Worm (Caenorhabditis elegans) whole organism, L2 larva: Measurements from ENCODE around the gene Y69E1A.1.
A peak's percentile ranks its signal among the peaks of the same experiment; 100 is the strongest.
"Not testable (repeated sequence)": the region's sequence is repeated elsewhere in the genome, so short reads cannot be mapped to it uniquely, and the experiment has no call there.

Source experiments
- C34F6.9 ChIP-seq: fragments of 150-350 bp; optimal IDR thresholded peaks from 2 replicates; lab custom pipeline; 2014; ENCODE audit warnings: missing biosample characterization, missing genetic modification characterization
- F13H6.1 ChIP-seq: sonication (generic microtip); optimal IDR thresholded peaks from 2 replicates; lab custom pipeline; 2016; ENCODE audit warnings: missing genetic modification characterization, missing compliant biosample characterization
- R02D3.7 ChIP-seq: fragments of 150-350 bp; optimal IDR thresholded peaks from 2 replicates; lab custom pipeline; 2014; ENCODE audit warnings: missing biosample characterization, missing genetic modification characterization
- Y55F3AM.14 ChIP-seq: fragments of 200-800 bp; sonication (Bioruptor generic); optimal IDR thresholded peaks from 2 replicates; lab custom pipeline; 2018; ENCODE audit warnings: mild to moderate bottlenecking, missing genetic modification characterization, missing compliant biosample characterization
- alr-1 ChIP-seq: fragments of 150-350 bp; optimal IDR thresholded peaks from 2 replicates; lab custom pipeline; 2014; ENCODE audit warnings: missing biosample characterization, missing genetic modification characterization
- aly-2 ChIP-seq: fragments of 150-350 bp; optimal IDR thresholded peaks from 2 replicates; lab custom pipeline; 2014; ENCODE audit warnings: missing biosample characterization, missing genetic modification characterization
- ama-1 ChIP-seq: fragments of 150-350 bp; optimal IDR thresholded peaks from 2 replicates; lab custom pipeline; 2018; ENCODE audit warnings: inconsistent platforms
- blmp-1 ChIP-seq: sonication (generic microtip); optimal IDR thresholded peaks from 2 replicates; lab custom pipeline; 2017; ENCODE audit warnings: missing genetic modification characterization, mild to moderate bottlenecking, missing compliant biosample characterization, antibody characterized with exemption, moderate library complexity; ENCODE audit not compliant: insufficient read depth
- ceh-16 ChIP-seq: fragments of 150-350 bp; optimal IDR thresholded peaks from 2 replicates; lab custom pipeline; 2014; ENCODE audit warnings: missing biosample characterization, missing genetic modification characterization
- ceh-82 ChIP-seq: fragments of 150-350 bp; optimal IDR thresholded peaks from 2 replicates; lab custom pipeline; 2014; ENCODE audit warnings: missing biosample characterization, missing genetic modification characterization
- crh-2 ChIP-seq: sonication (generic microtip); optimal IDR thresholded peaks from 2 replicates; lab custom pipeline; 2017; ENCODE audit warnings: missing biosample characterization, missing genetic modification characterization
- dmd-4 ChIP-seq: sonication (generic microtip); optimal IDR thresholded peaks from 2 replicates; lab custom pipeline; 2017; ENCODE audit warnings: missing biosample characterization, missing genetic modification characterization
- elt-1 ChIP-seq: fragments of 150-350 bp; optimal IDR thresholded peaks from 2 replicates; lab custom pipeline; 2014; ENCODE audit warnings: missing biosample characterization, missing genetic modification characterization
- elt-3 ChIP-seq: sonication (generic microtip); optimal IDR thresholded peaks from 2 replicates; lab custom pipeline; 2017; ENCODE audit warnings: missing biosample characterization, missing genetic modification characterization
- fos-1 ChIP-seq: fragments of 150-350 bp; optimal IDR thresholded peaks from 2 replicates; lab custom pipeline; 2014; ENCODE audit warnings: missing biosample characterization, missing genetic modification characterization
- lin-39 ChIP-seq: fragments of 150-350 bp; optimal IDR thresholded peaks from 2 replicates; lab custom pipeline; 2014; ENCODE audit warnings: missing biosample characterization, missing genetic modification reagents, missing genetic modification characterization
- lsy-2 ChIP-seq, 2 experiments: fragments of 150-350 bp in 1 of 2; sonication (generic microtip) in 1 of 2; optimal IDR thresholded peaks; 2 replicates each; lab custom pipeline; 2014 to 2017; ENCODE audit warnings: missing biosample characterization in 2 of 2, missing genetic modification characterization in 2 of 2
- mbf-1 ChIP-seq: sonication (generic microtip); optimal IDR thresholded peaks from 2 replicates; lab custom pipeline; 2017; ENCODE audit warnings: missing biosample characterization, missing genetic modification characterization
- mdl-1 ChIP-seq, 2 experiments: fragments of 150-350 bp in 1 of 2; sonication (generic microtip) in 1 of 2; optimal IDR thresholded peaks; 2 replicates each; lab custom pipeline; 2017; ENCODE audit warnings: missing biosample characterization in 2 of 2, missing genetic modification characterization in 2 of 2
- nhr-12 ChIP-seq: fragments of 150-350 bp; optimal IDR thresholded peaks from 2 replicates; lab custom pipeline; 2014; ENCODE audit warnings: missing biosample characterization, missing genetic modification characterization
- nhr-129 ChIP-seq: fragments of 150-350 bp; optimal IDR thresholded peaks from 2 replicates; lab custom pipeline; 2014; ENCODE audit warnings: missing biosample characterization, missing genetic modification characterization
- nhr-21 ChIP-seq: fragments of 150-350 bp; optimal IDR thresholded peaks from 2 replicates; lab custom pipeline; 2014; ENCODE audit warnings: missing biosample characterization, missing genetic modification characterization
- nhr-23 ChIP-seq: fragments of 150-350 bp; optimal IDR thresholded peaks from 2 replicates; lab custom pipeline; 2014; ENCODE audit warnings: missing biosample characterization, missing genetic modification reagents, missing genetic modification characterization
- nhr-25 ChIP-seq: fragments of 150-350 bp; sonication (generic microtip); optimal IDR thresholded peaks from 3 replicates; lab custom pipeline; 2014; ENCODE audit warnings: missing biosample characterization, missing genetic modification characterization
- nhr-77 ChIP-seq: fragments of 150-350 bp; optimal IDR thresholded peaks from 2 replicates; lab custom pipeline; 2014; ENCODE audit warnings: missing biosample characterization, missing genetic modification characterization
- peb-1 ChIP-seq: fragments of 150-350 bp; optimal IDR thresholded peaks from 2 replicates; lab custom pipeline; 2014; ENCODE audit warnings: missing biosample characterization, missing genetic modification characterization
- skn-1 ChIP-seq: sonication (generic microtip); optimal IDR thresholded peaks from 2 replicates; lab custom pipeline; 2017; ENCODE audit warnings: missing biosample characterization, missing genetic modification characterization
- sma-3 ChIP-seq: sonication (generic microtip); optimal IDR thresholded peaks from 2 replicates; lab custom pipeline; 2016; ENCODE audit warnings: missing genetic modification reagents, missing genetic modification characterization, missing compliant biosample characterization
- sma-9 ChIP-seq, 2 experiments: fragments of 150-350 bp in 1 of 2; sonication (generic microtip) in 1 of 2; optimal IDR thresholded peaks; 2 replicates each; lab custom pipeline; 2014 to 2016; ENCODE audit warnings: missing genetic modification characterization in 2 of 2, mild to moderate bottlenecking in 1 of 2, missing biosample characterization in 1 of 2, missing compliant biosample characterization in 1 of 2, missing genetic modification reagents in 1 of 2, moderate library complexity in 1 of 2
- snpc-4 ChIP-seq: fragments of 150-350 bp; optimal IDR thresholded peaks from 2 replicates; lab custom pipeline; 2014; ENCODE audit warnings: missing biosample characterization, missing genetic modification characterization
- unc-55 ChIP-seq: fragments of 150-350 bp; sonication (generic microtip); optimal IDR thresholded peaks from 3 replicates; lab custom pipeline; 2014; ENCODE audit warnings: missing biosample characterization, missing genetic modification reagents, missing genetic modification characterization
- unc-62 ChIP-seq: fragments of 150-350 bp; optimal IDR thresholded peaks from 2 replicates; lab custom pipeline; 2014; ENCODE audit warnings: missing biosample characterization, missing genetic modification reagents, missing genetic modification characterization
- zag-1 ChIP-seq: fragments of 150-350 bp; optimal IDR thresholded peaks from 2 replicates; lab custom pipeline; 2014; ENCODE audit warnings: missing biosample characterization, missing genetic modification characterization
- ztf-1 ChIP-seq: fragments of 200-800 bp; sonication (Bioruptor generic); conservative IDR thresholded peaks from 2 replicates; pipeline ENCODE4 v1.3.6; 2022; ENCODE audit warnings: missing genetic modification characterization, missing compliant biosample characterization
- ztf-11 ChIP-seq: sonication (generic microtip); optimal IDR thresholded peaks from 2 replicates; lab custom pipeline; 2017; ENCODE audit warnings: missing biosample characterization, missing genetic modification characterization
- ztf-4 ChIP-seq: fragments of 150-350 bp; optimal IDR thresholded peaks from 2 replicates; lab custom pipeline; 2014; ENCODE audit warnings: missing biosample characterization, missing genetic modification characterization

Y69E1A.1 gene

DNA sequence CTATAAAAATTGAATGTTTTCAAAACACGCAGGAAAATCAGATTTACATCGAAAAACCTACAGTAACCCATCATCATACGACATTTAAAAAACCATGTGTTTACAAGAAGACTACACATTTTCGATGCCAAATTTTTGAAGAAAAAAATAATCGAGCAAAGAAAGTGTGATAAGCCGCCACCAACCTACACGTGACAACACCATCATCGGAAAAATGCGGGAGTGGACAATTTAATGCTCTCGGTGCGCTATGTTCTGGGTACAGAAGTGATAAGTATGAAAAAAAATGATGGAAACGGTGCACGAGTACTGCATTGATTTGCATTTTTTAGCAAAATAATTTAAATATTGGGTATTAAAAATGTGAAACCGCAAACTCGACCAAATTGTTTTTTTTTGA lies 16.0 kb upstream of the Y69E1A.1 start:
- TF ChIP-seq sma-9 (GFP tag; optimal IDR thresholded peaks at IDR 0.05; lab: Kevin White, UChicago) (peak; percentile 82), sma-9 (tag; optimal IDR thresholded peaks at IDR 0.05; lab: Kevin White, UChicago) (no peak), nhr-129 (no peak), alr-1 (tag; lab: Kevin White, UChicago) (no peak), nhr-12 (no peak), ceh-16 (tag; lab: Kevin White, UChicago) (no peak), fos-1 (tag; lab: Kevin White, UChicago) (peak; percentile 33)

DNA sequence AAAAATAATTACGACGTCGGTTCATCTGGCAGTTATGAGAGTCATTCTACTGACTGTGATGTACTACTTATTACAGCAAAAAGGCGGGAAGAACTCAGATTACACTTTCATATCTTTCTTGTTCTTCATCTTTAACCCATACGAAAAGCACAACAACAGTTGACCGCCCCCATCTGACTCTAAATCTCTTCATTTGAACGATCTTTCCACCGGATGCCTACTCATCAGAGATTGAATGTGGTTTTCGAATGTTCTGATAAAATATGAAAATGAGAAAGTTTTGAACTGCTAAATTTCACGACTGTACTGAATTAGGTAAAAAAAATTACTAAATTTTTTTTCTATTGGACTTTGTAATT lies 9.5 kb upstream of the Y69E1A.1 start, which contains the start of gene sri-19:
Gene sri-19 (plus strand): TSS at position 143 of the 359 bp plus-strand sequence.
- TF ChIP-seq C34F6.9 (tag; lab: Kevin White, UChicago), result no peak
- no peak for TF ChIP-seq skn-1 (tag; lab: Kevin White, UChicago)
- TF ChIP-seq mbf-1, result no peak
- TF ChIP-seq fos-1 (tag; lab: Kevin White, UChicago), result no peak
- TF ChIP-seq ama-1 (lab: Kevin White, UChicago), result no peak
- TF ChIP-seq ztf-11, result no peak
- no peak for TF ChIP-seq sma-3
- TF ChIP-seq nhr-77, result no peak
- no peak for TF ChIP-seq zag-1
- TF ChIP-seq nhr-23, result no peak
- no peak for TF ChIP-seq ztf-4 (tag; lab: Kevin White, UChicago)
- no peak for TF ChIP-seq Y55F3AM.14 (GFP tag; lab: Kevin White, UChicago)
- no peak for TF ChIP-seq crh-2 (tag; lab: Kevin White, UChicago)
- TF ChIP-seq alr-1 (tag; lab: Kevin White, UChicago), result no peak
- TF ChIP-seq elt-1 (tag; lab: Kevin White, UChicago), result no peak
- no peak for TF ChIP-seq unc-55 (GFP tag; lab: Kevin White, UChicago)
- no peak for TF ChIP-seq lin-39 (tag; lab: Kevin White, UChicago)
- TF ChIP-seq nhr-25 (tag; lab: Kevin White, UChicago), result no peak

DNA sequence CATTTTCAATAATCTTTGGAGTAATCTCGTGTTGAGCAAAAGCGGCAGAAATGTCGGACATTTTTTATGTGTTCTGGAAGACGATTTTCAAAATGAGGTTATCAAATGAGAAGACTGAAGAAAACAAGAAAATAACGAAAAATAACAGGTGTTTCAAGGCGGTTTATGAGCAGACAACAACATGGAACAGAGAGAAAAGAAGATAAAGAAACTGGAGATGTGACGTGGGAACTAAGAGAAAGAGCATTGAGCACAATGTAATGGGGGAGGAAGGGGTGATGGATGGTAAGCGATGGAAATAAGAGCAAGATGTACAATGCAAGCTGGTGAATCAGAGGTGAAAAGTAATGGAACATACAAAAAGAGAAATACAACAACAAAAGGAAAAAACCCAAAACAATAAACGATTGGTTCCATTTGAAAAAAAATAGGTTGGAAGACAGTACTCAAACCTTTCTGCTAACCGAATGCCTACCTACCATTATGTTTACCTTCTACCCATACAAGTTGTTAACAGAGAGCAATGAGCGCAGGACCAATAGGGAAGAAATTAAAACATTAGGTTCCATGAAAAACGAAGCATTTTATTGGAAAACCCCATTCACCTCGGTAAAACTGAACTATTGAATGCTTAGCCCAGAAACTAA lies 9.0 kb upstream of the Y69E1A.1 start, which contains the start of gene Y69E1A.5:
Gene Y69E1A.5 (minus strand): TSS at position 73 of the 647 bp plus-strand sequence.
- TF ChIP-seq F13H6.1 (tag; lab: Kevin White, UChicago) (peak; percentile 59), ztf-1 (GFP tag; lab: Robert Waterston, UW) (no peak), sma-9 (GFP tag; optimal IDR thresholded peaks at IDR 0.05; lab: Kevin White, UChicago) (peak; percentile 45), sma-9 (tag; optimal IDR thresholded peaks at IDR 0.05; lab: Kevin White, UChicago) (no peak)
- TF ChIP-seq, all 48 proteins: peak for 2

DNA sequence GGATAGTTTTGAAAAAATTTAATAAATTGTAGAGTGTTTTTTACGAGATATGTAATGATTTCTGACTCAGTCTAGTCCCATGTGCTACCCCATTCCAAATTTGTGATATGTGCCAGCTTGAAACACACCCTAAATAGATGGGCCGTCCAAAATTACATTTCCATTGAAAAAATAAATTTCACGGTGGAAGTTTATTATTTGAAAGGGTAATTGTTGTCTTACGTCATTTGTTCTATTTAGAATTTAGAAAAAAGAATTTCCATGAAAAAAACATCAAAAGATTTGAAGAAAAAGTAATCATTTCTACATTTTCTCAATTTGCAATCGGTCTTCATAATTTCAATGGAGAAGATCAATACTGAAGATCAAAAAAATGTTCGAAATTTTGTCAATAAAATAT lies 6.3 kb upstream of the Y69E1A.1 start, which contains the start of gene Y69E1A.4:
Gene Y69E1A.4 (plus strand): TSS at position 301 of the 400 bp plus-strand sequence.
- not testable (repeated sequence) for TF ChIP-seq nhr-21 (tag; lab: Kevin White, UChicago); F13H6.1 (tag; lab: Kevin White, UChicago); ama-1 (lab: Kevin White, UChicago)

DNA sequence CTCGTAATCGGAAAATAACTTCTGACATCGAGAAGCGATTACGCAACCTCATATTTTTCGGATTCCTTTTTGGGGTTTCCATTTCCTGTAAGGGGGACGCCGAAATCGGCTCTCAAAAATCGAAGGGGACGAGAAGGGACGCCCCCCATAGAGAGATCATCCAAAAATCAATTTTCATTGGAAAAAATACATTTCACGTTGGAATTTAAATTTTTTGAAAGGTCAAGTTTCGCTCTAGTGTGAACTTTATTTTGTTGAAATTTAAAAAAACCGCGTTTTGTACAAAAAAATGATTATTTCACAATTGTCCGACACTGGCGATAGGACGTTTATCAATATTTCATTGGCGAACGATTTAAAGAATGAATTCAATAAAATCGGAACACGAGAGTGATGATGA lies 3.3 kb upstream of the Y69E1A.1 start, which contains the start of gene Y69E1A.3:
Gene Y69E1A.3 (plus strand): TSS at position 301 of the 400 bp plus-strand sequence.
- TF ChIP-seq R02D3.7 (no peak), ceh-16 (tag; lab: Kevin White, UChicago) (no peak), zag-1 (no peak), crh-2 (tag; lab: Kevin White, UChicago) (no peak), unc-62 (GFP tag; lab: Kevin White, UChicago) (no peak), blmp-1 (no peak), peb-1 (tag; lab: Kevin White, UChicago) (no peak), lin-39 (tag; lab: Kevin White, UChicago) (no peak), elt-3 (tag; lab: Kevin White, UChicago) (no peak), mdl-1 (tag; optimal IDR thresholded peaks at IDR 0.05; lab: Kevin White, UChicago) (no peak), lsy-2 (tag; optimal IDR thresholded peaks at IDR 0.05; lab: Kevin White, UChicago) (no peak), ceh-82 (tag; lab: Kevin White, UChicago) (no peak), nhr-129 (no peak), nhr-77 (no peak), aly-2 (tag; lab: Kevin White, UChicago) (no peak), dmd-4 (tag; lab: Kevin White, UChicago) (no peak), snpc-4 (tag; lab: Kevin White, UChicago) (no peak)
